Fruit fly (Drosophila melanogaster) whole organism, prepupa: ENCODE results near the gene GstO2.

ENCODE experiments used
- Blimp-1 ChIP-seq: fragments of 200-800 bp; sonication (Bioruptor generic); optimal IDR thresholded peaks from 3 replicates; lab custom pipeline; 2017; ENCODE audit warnings: missing biosample characterization, missing genetic modification characterization, mild to moderate bottlenecking, moderate library complexity, missing genetic modification reagents
- CG10631 ChIP-seq: fragments of 200-800 bp; sonication (Bioruptor generic); optimal IDR thresholded peaks from 2 replicates; lab custom pipeline; 2016; ENCODE audit warnings: missing biosample characterization, missing genetic modification characterization
- CG11294 ChIP-seq: fragments of 200-800 bp; sonication (Bioruptor generic); IDR thresholded peaks from 2 replicates; pipeline ENCODE4 v1.3.6; 2022; ENCODE audit warnings: missing biosample characterization, missing genetic modification characterization
- CG11762 ChIP-seq: fragments of 200-800 bp; sonication (Bioruptor generic); optimal IDR thresholded peaks from 3 replicates; lab custom pipeline; 2016; ENCODE audit warnings: missing biosample characterization, missing genetic modification characterization; ENCODE audit not compliant: insufficient read depth
- CG15336 ChIP-seq: fragments of 200-800 bp; sonication (Bioruptor generic); IDR thresholded peaks from 2 replicates; pipeline ENCODE4 v1.3.6; 2022; ENCODE audit warnings: missing biosample characterization, missing genetic modification characterization
- CG16779 ChIP-seq: fragments of 200-800 bp; sonication (Bioruptor generic); optimal IDR thresholded peaks from 3 replicates; lab custom pipeline; 2017; ENCODE audit warnings: missing biosample characterization, mild to moderate bottlenecking, missing genetic modification characterization
- CG31627 ChIP-seq: fragments of 200-800 bp; sonication (Bioruptor generic); optimal IDR thresholded peaks from 3 replicates; lab custom pipeline; 2016; ENCODE audit warnings: missing biosample characterization, missing genetic modification characterization
- CG32006 ChIP-seq: fragments of 200-800 bp; sonication (Bioruptor generic); optimal IDR thresholded peaks from 3 replicates; lab custom pipeline; 2017; ENCODE audit warnings: missing biosample characterization, mild to moderate bottlenecking, missing genetic modification characterization
- CG3919 ChIP-seq: fragments of 200-800 bp; sonication (Bioruptor generic); optimal IDR thresholded peaks from 3 replicates; lab custom pipeline; 2016; ENCODE audit warnings: missing biosample characterization, missing genetic modification characterization
- CG6163 ChIP-seq: fragments of 200-800 bp; sonication (Bioruptor generic); IDR thresholded peaks from 3 replicates; pipeline ENCODE4 v1.3.6; 2022; ENCODE audit warnings: missing biosample characterization, missing genetic modification characterization
- CG6276 ChIP-seq: fragments of 200-800 bp; sonication (Bioruptor generic); optimal IDR thresholded peaks from 2 replicates; lab custom pipeline; 2017; ENCODE audit warnings: missing biosample characterization, mild to moderate bottlenecking, missing genetic modification characterization
- CG6792 ChIP-seq: fragments of 200-800 bp; sonication (Bioruptor generic); optimal IDR thresholded peaks from 3 replicates; lab custom pipeline; 2016; ENCODE audit warnings: missing biosample characterization, missing genetic modification characterization
- CG6808 ChIP-seq: fragments of 200-800 bp; sonication (Bioruptor generic); optimal IDR thresholded peaks from 3 replicates; lab custom pipeline; 2017; ENCODE audit warnings: missing biosample characterization, missing genetic modification characterization, mild to moderate bottlenecking, moderate library complexity, missing genetic modification reagents
- CG8319 ChIP-seq: fragments of 200-800 bp; sonication (Bioruptor generic); optimal IDR thresholded peaks from 3 replicates; lab custom pipeline; 2016; ENCODE audit warnings: missing biosample characterization, missing genetic modification characterization
- CG9139 ChIP-seq: fragments of 200-800 bp; sonication (Bioruptor generic); optimal IDR thresholded peaks from 3 replicates; lab custom pipeline; 2017; ENCODE audit warnings: missing biosample characterization, mild to moderate bottlenecking, missing genetic modification characterization
- Eip78C ChIP-seq: fragments of 200-800 bp; sonication (Bioruptor generic); peaks from one replicate; lab custom pipeline; 2016; ENCODE audit warnings: missing biosample characterization, missing genetic modification characterization
- Eip93F ChIP-seq: fragments of 200-800 bp; sonication (Bioruptor generic); optimal IDR thresholded peaks from 2 replicates; lab custom pipeline; 2016; ENCODE audit warnings: missing biosample characterization, mild to moderate bottlenecking, missing genetic modification characterization
- Ets21C ChIP-seq: fragments of 200-800 bp; sonication (Bioruptor generic); optimal IDR thresholded peaks from 3 replicates; lab custom pipeline; 2016; ENCODE audit warnings: missing biosample characterization, missing genetic modification characterization
- Hr38 ChIP-seq: sonication (Bioruptor generic); optimal IDR thresholded peaks from 2 replicates; lab custom pipeline; 2016; ENCODE audit warnings: missing biosample characterization, missing genetic modification characterization
- Hr4 ChIP-seq: fragments of 200-800 bp; sonication (Bioruptor generic); optimal IDR thresholded peaks from 3 replicates; lab custom pipeline; 2016; ENCODE audit warnings: missing biosample characterization, missing genetic modification characterization
- Met ChIP-seq: fragments of 200-800 bp; sonication (Bioruptor generic); optimal IDR thresholded peaks from 3 replicates; lab custom pipeline; 2016; ENCODE audit warnings: missing biosample characterization, missing genetic modification characterization
- Smox ChIP-seq: fragments of 200-800 bp; sonication (Bioruptor generic); optimal IDR thresholded peaks from 3 replicates; lab custom pipeline; 2016; ENCODE audit warnings: missing biosample characterization, missing genetic modification characterization
- Sox102F ChIP-seq: fragments of 200-800 bp; sonication (Bioruptor generic); optimal IDR thresholded peaks from 2 replicates; lab custom pipeline; 2016; ENCODE audit warnings: missing biosample characterization, mild to moderate bottlenecking, missing genetic modification characterization
- achi ChIP-seq: fragments of 200-800 bp; sonication (Bioruptor generic); optimal IDR thresholded peaks from 3 replicates; lab custom pipeline; 2016; ENCODE audit warnings: missing biosample characterization, missing genetic modification characterization
- acj6 ChIP-seq: fragments of 200-800 bp; sonication (Bioruptor generic); optimal IDR thresholded peaks from 3 replicates; lab custom pipeline; 2016; ENCODE audit warnings: missing biosample characterization, missing genetic modification characterization
- dsx ChIP-seq: fragments of 200-800 bp; optimal IDR thresholded peaks from 3 replicates; lab custom pipeline; 2019; ENCODE audit warnings: missing biosample characterization, mild to moderate bottlenecking, missing genetic modification characterization, moderate library complexity; ENCODE audit not compliant: poor library complexity, severe bottlenecking
- eg ChIP-seq: fragments of 200-800 bp; sonication (Bioruptor generic); IDR thresholded peaks from 3 replicates; pipeline ENCODE4 v1.3.6; 2022; ENCODE audit warnings: missing biosample characterization, missing genetic modification characterization
- esn ChIP-seq: fragments of 200-800 bp; sonication (Bioruptor generic); optimal IDR thresholded peaks from 2 replicates; lab custom pipeline; 2016; ENCODE audit warnings: missing biosample characterization, mild to moderate bottlenecking, missing genetic modification characterization, moderate library complexity
- fd59A ChIP-seq: fragments of 200-800 bp; sonication (Bioruptor generic); optimal IDR thresholded peaks from 2 replicates; lab custom pipeline; 2017; ENCODE audit warnings: missing biosample characterization, mild to moderate bottlenecking, missing genetic modification characterization, missing genetic modification reagents
- fd85E ChIP-seq: fragments of 200-800 bp; sonication (Bioruptor generic); optimal IDR thresholded peaks from 3 replicates; lab custom pipeline; 2016; ENCODE audit warnings: missing biosample characterization, missing genetic modification characterization
- fkh ChIP-seq: fragments of 200-800 bp; sonication (Bioruptor generic); optimal IDR thresholded peaks from 3 replicates; lab custom pipeline; 2017; ENCODE audit warnings: missing biosample characterization, mild to moderate bottlenecking, missing genetic modification characterization, moderate library complexity
- lz ChIP-seq: fragments of 200-800 bp; sonication (Bioruptor generic); optimal IDR thresholded peaks from 3 replicates; lab custom pipeline; 2016; ENCODE audit warnings: missing biosample characterization, missing genetic modification characterization
- pdm3 ChIP-seq: fragments of 200-800 bp; sonication (Bioruptor generic); optimal IDR thresholded peaks from 3 replicates; lab custom pipeline; 2016; ENCODE audit warnings: missing biosample characterization, missing genetic modification characterization
- salr ChIP-seq, 2 experiments: fragments of 200-800 bp; sonication (Bioruptor generic); optimal IDR thresholded peaks; 3 replicates each; lab custom pipeline; 2016 to 2018; ENCODE audit warnings: missing biosample characterization in 2 of 2, missing genetic modification characterization in 2 of 2, mild to moderate bottlenecking in 1 of 2
- spab ChIP-seq: fragments of 200-800 bp; sonication (Bioruptor generic); optimal IDR thresholded peaks from 2 replicates; lab custom pipeline; 2017; ENCODE audit warnings: missing biosample characterization, mild to moderate bottlenecking, missing genetic modification characterization, missing genetic modification reagents
- svp ChIP-seq: fragments of 200-800 bp; sonication (Bioruptor generic); peaks from one replicate; lab custom pipeline; 2016; ENCODE audit warnings: missing biosample characterization, missing genetic modification characterization
- topi ChIP-seq: fragments of 200-800 bp; sonication (Bioruptor generic); optimal IDR thresholded peaks from 3 replicates; lab custom pipeline; 2016; ENCODE audit warnings: missing biosample characterization, missing genetic modification characterization
- vri ChIP-seq: fragments of 200-800 bp; sonication (Bioruptor generic); optimal IDR thresholded peaks from 3 replicates; lab custom pipeline; 2016; ENCODE audit warnings: missing biosample characterization, mild to moderate bottlenecking, missing genetic modification characterization

GstO2 gene

dm6 chr3L:8524816-8525625 lies 1.7 kb upstream of the GstO2 start, which contains the start of the genes GstO1 and foi (continued):
- no peak for TF ChIP-seq CG11294 (GFP tag; lab: Robert Waterston, UW)
- no peak for TF ChIP-seq Smox (GFP tag; lab: Kevin White, UChicago)
- TF ChIP-seq CG31627, result peak; percentile 30
- TF ChIP-seq Hr38 (GFP tag; lab: Kevin White, UChicago), result no peak
- no peak for TF ChIP-seq CG9139 (GFP tag; lab: Kevin White, UChicago)
- no peak for TF ChIP-seq eg (GFP tag; lab: Robert Waterston, UW)
- TF ChIP-seq fd85E, result no peak
- peak; percentile 82 for TF ChIP-seq svp
- TF ChIP-seq spab, result no peak
- TF ChIP-seq Ets21C (GFP tag; lab: Kevin White, UChicago), result no peak
- TF ChIP-seq, all 60 proteins: peak for 22

DNA sequence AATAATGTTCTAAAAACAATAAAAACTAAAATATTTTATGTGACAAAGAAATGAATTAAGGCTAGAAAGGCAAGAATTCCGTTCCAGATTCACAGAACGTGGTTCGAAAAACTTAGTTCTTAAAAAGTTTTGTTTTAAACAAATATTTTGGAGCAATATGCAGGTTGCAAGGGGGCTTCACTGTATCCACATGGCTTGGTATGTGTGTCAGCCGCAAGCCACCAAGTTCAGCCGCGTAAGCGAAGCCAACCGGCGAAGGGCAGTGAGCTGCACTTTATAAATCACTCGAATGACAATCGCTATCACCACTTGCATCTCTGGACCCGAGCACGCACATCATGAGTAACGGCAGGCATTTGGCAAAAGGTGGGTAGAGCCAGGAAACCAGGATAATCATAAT lies 3.0 kb downstream of the GstO2 start, which contains the start of gene se:
TSS of gene se (plus strand) at position 301 of the 400 bp plus-strand sequence.
- no peak for TF ChIP-seq salr (GFP tag; optimal IDR thresholded peaks at IDR 0.05; lab: Kevin White, UChicago)
- TF ChIP-seq dsx (GFP tag; lab: Kevin White, UChicago), result no peak
- no peak for TF ChIP-seq Hr4 (GFP tag; lab: Kevin White, UChicago)
- TF ChIP-seq Hr38 (GFP tag; lab: Kevin White, UChicago), result no peak
- TF ChIP-seq CG8319 (GFP tag; lab: Kevin White, UChicago), result no peak
- TF ChIP-seq pdm3, result no peak
- no peak for TF ChIP-seq Sox102F (GFP tag; lab: Kevin White, UChicago)
- no peak for TF ChIP-seq Blimp-1 (GFP tag; lab: Kevin White, UChicago)
- no peak for TF ChIP-seq CG6276 (GFP tag; lab: Kevin White, UChicago)
- TF ChIP-seq, all 60 proteins: peak for 0

dm6 chr3L:8519232-8519631 lies 4.1 kb downstream of the GstO2 start:
- no peak for TF ChIP-seq topi (GFP tag; lab: Kevin White, UChicago)
- TF ChIP-seq vri (GFP tag; lab: Kevin White, UChicago), result no peak
- no peak for TF ChIP-seq Eip93F (GFP tag; lab: Kevin White, UChicago)
- no peak for TF ChIP-seq CG15336 (GFP tag; lab: Robert Waterston, UW)
- TF ChIP-seq fd59A, result no peak
- TF ChIP-seq CG10631 (GFP tag; lab: Kevin White, UChicago), result no peak
- no peak for TF ChIP-seq salr (GFP tag; optimal IDR thresholded peaks at IDR 0.05; lab: Kevin White, UChicago)
- TF ChIP-seq Eip78C, result peak; percentile 31
- TF ChIP-seq CG6792 (GFP tag; lab: Kevin White, UChicago), result no peak
- no peak for TF ChIP-seq CG16779 (tag; lab: Kevin White, UChicago)
- no peak for TF ChIP-seq CG11762 (GFP tag; lab: Kevin White, UChicago)
- no peak for TF ChIP-seq CG3919
- no peak for TF ChIP-seq achi (GFP tag; lab: Kevin White, UChicago)
- no peak for TF ChIP-seq CG6808 (GFP tag; lab: Kevin White, UChicago)
- peak; percentile 20 for TF ChIP-seq esn (GFP tag; lab: Kevin White, UChicago)
- TF ChIP-seq lz (GFP tag; lab: Kevin White, UChicago), result no peak
- no peak for TF ChIP-seq CG32006 (GFP tag; lab: Kevin White, UChicago)
- no peak for TF ChIP-seq CG6163 (GFP tag; lab: Robert Waterston, UW)
- TF ChIP-seq CG6276 (GFP tag; lab: Kevin White, UChicago), result no peak
- no peak for TF ChIP-seq Smox (GFP tag; lab: Kevin White, UChicago)
- no peak for TF ChIP-seq acj6 (GFP tag; lab: Kevin White, UChicago)
- TF ChIP-seq Met, result no peak
- TF ChIP-seq fkh (GFP tag; lab: Kevin White, UChicago), result peak; percentile 70
- TF ChIP-seq CG9139 (GFP tag; lab: Kevin White, UChicago), result no peak
